Fruit fly (Drosophila melanogaster): Measurements from ENCODE around the gene CG3662.

The CG3662 gene

DNA sequence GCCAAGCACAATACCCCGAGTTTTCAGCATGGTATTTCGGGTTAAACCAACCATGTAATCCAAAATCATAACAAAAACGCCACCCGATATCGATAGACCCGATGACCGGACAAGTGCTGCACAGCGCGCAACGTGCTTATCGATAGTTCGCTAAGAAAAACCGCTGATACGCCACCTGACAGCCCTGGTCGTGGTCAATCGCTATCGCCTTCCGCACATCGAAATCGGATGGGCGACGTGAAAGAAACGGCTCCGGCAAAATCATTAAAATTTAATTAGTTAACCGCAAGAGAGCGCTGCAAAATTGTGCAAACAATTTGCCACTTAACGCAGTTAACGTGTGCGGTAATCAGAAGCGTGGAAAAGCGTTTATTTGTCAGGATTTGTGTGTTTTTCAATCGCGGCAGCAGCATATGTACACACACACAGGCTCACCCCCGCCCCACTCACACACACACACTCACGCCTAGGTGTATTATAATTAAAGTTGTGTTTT is 4.7 kb downstream of the CG3662 start, which contains the start of the genes CG3862 and dock (continued):
- TF ChIP-seq spab (GFP tag; optimal IDR thresholded peaks at IDR 0.05): no peak
- no peak for TF ChIP-seq CG34406 (GFP tag; optimal IDR thresholded peaks at IDR 0.05)
- peak; percentile 41 for TF ChIP-seq CG31627 (GFP tag; optimal IDR thresholded peaks at IDR 0.05)
- TF ChIP-seq topi (GFP tag; optimal IDR thresholded peaks at IDR 0.05): peak; percentile 38
- no peak for TF ChIP-seq CG7368 (GFP tag; optimal IDR thresholded peaks at IDR 0.05)
- peak; percentile 54 for TF ChIP-seq esn (GFP tag; optimal IDR thresholded peaks at IDR 0.05)
- no peak for TF ChIP-seq CG10631 (GFP tag; optimal IDR thresholded peaks at IDR 0.05)
- TF ChIP-seq Ets21C (GFP tag; optimal IDR thresholded peaks at IDR 0.05): peak; percentile 14
- peak; percentile 33 for TF ChIP-seq cyc (GFP tag; optimal IDR thresholded peaks at IDR 0.05)
- no peak for TF ChIP-seq CG9139 (GFP tag; optimal IDR thresholded peaks at IDR 0.05)
- TF ChIP-seq CG6808 (GFP tag; optimal IDR thresholded peaks at IDR 0.05): peak; percentile 55
- TF ChIP-seq CG11902 (GFP tag; optimal IDR thresholded peaks at IDR 0.05): no peak
- no peak for TF ChIP-seq CG8319 (GFP tag; optimal IDR thresholded peaks at IDR 0.05)
- TF ChIP-seq dsx (GFP tag; optimal IDR thresholded peaks at IDR 0.05; ENCODE audit: poor library complexity, severe bottlenecking): peak; percentile 13
- no peak for TF ChIP-seq Hr38 (GFP tag; optimal IDR thresholded peaks at IDR 0.05)
- TF ChIP-seq salr (GFP tag; optimal IDR thresholded peaks at IDR 0.05): no peak
- TF ChIP-seq Sox14 (GFP tag; optimal IDR thresholded peaks at IDR 0.05): peak; percentile 60
- TF ChIP-seq ss (GFP tag; optimal IDR thresholded peaks at IDR 0.05): peak in 1 of 2 experiments; percentile 33
- no peak for TF ChIP-seq Hr4 (GFP tag; optimal IDR thresholded peaks at IDR 0.05)
- TF ChIP-seq CG15336 (GFP tag; IDR thresholded peaks at IDR 0.05): peak; percentile 21; the same call in 1 of the 2 replicates
- TF ChIP-seq dac (GFP tag; optimal IDR thresholded peaks at IDR 0.05): no peak
- peak; percentile 12 for TF ChIP-seq Lpt (GFP tag; optimal IDR thresholded peaks at IDR 0.05)
- no peak for TF ChIP-seq fd85E (GFP tag; optimal IDR thresholded peaks at IDR 0.05)
- no peak for TF ChIP-seq acj6 (GFP tag; optimal IDR thresholded peaks at IDR 0.05)
- TF ChIP-seq Eip78C (GFP tag): peak; percentile 86
- peak; percentile 9 for TF ChIP-seq CG10669 (GFP tag; optimal IDR thresholded peaks at IDR 0.05)
- peak; percentile 59; the same call in 1 of the 3 replicates for TF ChIP-seq CG6163 (GFP tag; IDR thresholded peaks at IDR 0.05)
- no peak for TF ChIP-seq Hr39 (GFP tag; optimal IDR thresholded peaks at IDR 0.05)

- TF ChIP-seq net (GFP tag; optimal IDR thresholded peaks at IDR 0.05): no peak
- TF ChIP-seq ss (GFP tag; optimal IDR thresholded peaks at IDR 0.05): no peak
- TF ChIP-seq CG31627 (GFP tag; optimal IDR thresholded peaks at IDR 0.05): no peak
- no peak for TF ChIP-seq fkh (GFP tag; optimal IDR thresholded peaks at IDR 0.05)
- TF ChIP-seq CG15336 (GFP tag; IDR thresholded peaks at IDR 0.05): no peak
Observed at dm6 chr2L:826388-826787, 5.3 kb downstream of the CG3662 start.

DNA sequence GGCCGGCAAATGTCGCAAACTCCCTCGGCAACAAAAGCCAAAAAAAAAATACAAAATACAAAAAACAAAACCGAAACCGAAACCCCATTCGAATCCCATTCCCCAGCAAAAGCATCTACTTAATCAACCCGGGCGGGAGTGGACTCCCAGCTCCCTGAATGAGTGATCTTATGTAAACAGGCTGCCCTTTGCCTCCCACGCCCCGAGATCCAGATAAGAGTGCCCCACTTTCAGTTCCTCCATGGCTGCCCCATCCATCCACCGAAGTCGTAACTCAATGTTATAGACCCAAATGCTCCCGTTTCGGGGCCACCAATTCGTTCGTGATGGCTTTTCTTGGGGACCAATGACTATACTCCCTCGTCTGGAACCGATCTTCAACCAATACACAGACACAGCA is 6.0 kb downstream of the CG3662 start:
- peak; percentile 92 for TF ChIP-seq svp (GFP tag)
- TF ChIP-seq CG34406 (GFP tag; optimal IDR thresholded peaks at IDR 0.05): no peak

- TF ChIP-seq Sox102F (GFP tag; optimal IDR thresholded peaks at IDR 0.05) (no peak), CG6792 (GFP tag; optimal IDR thresholded peaks at IDR 0.05) (peak; percentile 42), CG31627 (GFP tag; optimal IDR thresholded peaks at IDR 0.05) (peak; percentile 49), CG34406 (GFP tag; optimal IDR thresholded peaks at IDR 0.05) (peak; percentile 21), achi (GFP tag; optimal IDR thresholded peaks at IDR 0.05) (no peak), CG4318 (GFP tag; optimal IDR thresholded peaks at IDR 0.05) (no peak), Sox15 (GFP tag; optimal IDR thresholded peaks at IDR 0.05) (no peak), Eip78C (GFP tag) (peak; percentile 73), svp (GFP tag) (peak; percentile 81), fkh (GFP tag; optimal IDR thresholded peaks at IDR 0.05) (peak; percentile 74), CG3032 (tag; optimal IDR thresholded peaks at IDR 0.05) (no peak), esn (GFP tag; optimal IDR thresholded peaks at IDR 0.05) (peak; percentile 75), Lpt (GFP tag; optimal IDR thresholded peaks at IDR 0.05) (peak; percentile 8), Blimp-1 (GFP tag; optimal IDR thresholded peaks at IDR 0.05) (no peak), fd85E (GFP tag; optimal IDR thresholded peaks at IDR 0.05) (no peak), Gug (GFP tag; IDR thresholded peaks at IDR 0.05) (0 out of 2 replicates have a peak, but pooled peaks have one; percentile 10), CG15336 (GFP tag; IDR thresholded peaks at IDR 0.05) (peak; percentile 60), CG8119 (GFP tag; IDR thresholded peaks at IDR 0.05) (peak; percentile 56; the same call in 2 of the 3 replicates), lz (GFP tag; optimal IDR thresholded peaks at IDR 0.05) (peak; percentile 14), Eip93F (GFP tag; optimal IDR thresholded peaks at IDR 0.05) (no peak), CG7368 (GFP tag; optimal IDR thresholded peaks at IDR 0.05) (no peak), pdm3 (GFP tag; optimal IDR thresholded peaks at IDR 0.05) (no peak)
Observed at dm6 chr2L:827516-828362, 6.7 kb downstream of the CG3662 start.

Measured in whole organism, prepupa.